Worm (Caenorhabditis elegans): ENCODE data around the gene ZC449.4.
A peak's percentile ranks its signal among the peaks of the same experiment; 100 is the strongest.

Gene ZC449.4

DNA sequence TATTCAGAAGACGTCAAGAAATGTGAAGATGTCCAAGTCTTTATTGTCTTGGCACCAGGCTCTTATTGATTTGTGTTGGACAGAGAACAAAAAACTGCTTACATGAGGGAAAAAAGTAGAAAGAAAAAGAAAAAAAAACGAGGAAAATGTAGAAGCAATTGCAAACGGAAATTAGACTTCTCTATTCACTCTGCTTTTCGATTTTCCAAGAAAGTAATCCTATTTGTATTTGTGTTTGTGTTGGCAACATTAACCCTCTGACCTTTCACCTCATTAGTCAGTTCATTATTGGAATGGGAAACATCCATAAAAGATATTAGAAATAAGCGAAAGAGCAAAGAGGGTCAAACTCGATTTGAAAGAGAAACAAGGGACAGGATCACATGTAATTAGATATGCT is 2.0 kb downstream of the ZC449.4 start:
- TF ChIP-seq ztf-11 (tag; optimal IDR thresholded peaks at IDR 0.05) (no peak), ces-1 (GFP tag; optimal IDR thresholded peaks at IDR 0.05) (peak; percentile 99)

DNA sequence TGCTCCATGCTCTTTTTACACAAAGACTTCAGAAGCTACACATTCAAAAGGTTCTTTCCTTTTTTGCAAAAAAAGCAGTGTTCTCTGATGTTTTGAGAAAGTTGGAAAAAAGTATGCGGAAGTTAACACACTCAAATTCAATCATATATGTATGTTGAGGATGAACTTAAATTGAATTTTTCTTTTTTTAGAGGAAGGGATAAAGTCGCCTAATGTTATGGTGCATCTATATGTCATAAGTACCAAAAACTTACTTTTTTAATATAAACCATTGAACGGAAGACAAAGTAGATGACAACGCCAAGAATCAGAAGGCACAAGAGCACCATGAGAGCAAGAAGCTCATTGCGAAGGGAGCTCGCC is 5.2 kb downstream of the ZC449.4 start:
- TF ChIP-seq nhr-28 (tag; optimal IDR thresholded peaks at IDR 0.05) (no peak), ztf-11 (tag; optimal IDR thresholded peaks at IDR 0.05) (no peak), drap-1 (GFP tag; optimal IDR thresholded peaks at IDR 0.05) (no peak), elt-1 (tag; optimal IDR thresholded peaks at IDR 0.05; ENCODE audit: borderline replicate concordance, insufficient read depth) (no peak), sem-2 (GFP tag; optimal IDR thresholded peaks at IDR 0.05) (no peak), flh-1 (GFP tag; optimal IDR thresholded peaks at IDR 0.05) (no peak), nhr-76 (tag; optimal IDR thresholded peaks at IDR 0.05) (no peak), nhr-12 (tag; optimal IDR thresholded peaks at IDR 0.05) (no peak), unc-39 (tag; optimal IDR thresholded peaks at IDR 0.05) (no peak), cnd-1 (tag; optimal IDR thresholded peaks at IDR 0.05) (no peak)

DNA sequence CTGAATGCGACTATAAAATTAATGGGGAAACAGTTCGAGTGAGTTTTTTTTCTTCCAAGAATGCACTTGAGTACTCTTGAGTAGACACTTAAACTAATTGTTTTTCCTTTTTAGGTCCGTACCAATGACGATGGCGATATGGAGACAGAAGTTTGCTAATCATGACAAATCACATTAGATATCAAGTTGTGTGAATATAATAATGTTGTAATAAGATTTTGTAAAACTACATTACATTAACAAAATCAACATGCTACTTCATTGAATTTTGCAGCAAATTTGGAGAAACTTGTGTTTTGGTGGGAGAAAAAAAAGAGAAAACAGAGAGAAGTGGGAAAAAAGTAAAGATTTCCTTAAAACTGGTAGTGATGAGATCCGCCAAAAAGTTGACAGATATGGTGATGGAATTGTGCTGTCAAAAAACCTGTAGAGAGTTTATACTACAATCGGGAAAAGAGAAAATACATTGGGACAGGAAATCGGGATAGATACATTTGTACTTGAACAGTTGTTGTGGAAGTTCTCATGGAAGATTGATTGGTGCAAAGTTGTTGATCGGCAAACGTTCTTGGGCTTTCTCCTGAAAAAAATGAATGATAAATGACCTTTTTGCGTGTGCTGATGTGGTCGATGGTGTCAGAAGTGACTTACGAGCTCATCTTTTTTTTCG is 5.7 kb downstream of the ZC449.4 start:
- TF ChIP-seq sem-2 (GFP tag; optimal IDR thresholded peaks at IDR 0.05) (no peak), ces-1 (GFP tag; optimal IDR thresholded peaks at IDR 0.05) (peak; percentile 73), hlh-1 (tag; optimal IDR thresholded peaks at IDR 0.05) (peak; percentile 44)

DNA sequence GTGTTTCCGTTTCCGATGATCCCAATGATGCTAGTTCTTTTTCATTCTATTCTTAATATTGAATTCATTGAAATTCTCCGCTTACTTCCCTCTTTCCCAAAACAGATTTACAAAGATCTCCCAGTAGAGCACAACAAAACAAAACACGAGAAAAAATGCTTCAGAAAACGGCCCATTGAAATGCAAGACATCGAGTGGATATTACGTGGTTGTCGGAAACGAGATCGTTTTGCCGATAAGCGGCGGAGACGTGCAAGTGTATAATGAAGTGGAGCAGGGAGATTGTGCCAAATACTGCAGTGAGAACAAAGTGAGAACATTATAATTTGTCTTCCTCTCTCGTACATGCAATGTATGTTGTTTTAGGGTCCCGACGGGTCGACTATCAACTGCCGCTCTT is 7.3 kb downstream of the ZC449.4 start:
- TF ChIP-seq hlh-1 (tag; optimal IDR thresholded peaks at IDR 0.05) (no peak), ceh-83 (GFP tag; optimal IDR thresholded peaks at IDR 0.05) (no peak), lin-13 (tag; optimal IDR thresholded peaks at IDR 0.05) (no peak), nhr-237 (tag; optimal IDR thresholded peaks at IDR 0.05) (no peak), nhr-12 (tag; optimal IDR thresholded peaks at IDR 0.05) (no peak), bed-3 (GFP tag; optimal IDR thresholded peaks at IDR 0.05) (no peak), sem-2 (GFP tag; optimal IDR thresholded peaks at IDR 0.05) (no peak), lsy-2 (tag; optimal IDR thresholded peaks at IDR 0.05) (no peak), cnd-1 (tag; optimal IDR thresholded peaks at IDR 0.05) (no peak)

DNA sequence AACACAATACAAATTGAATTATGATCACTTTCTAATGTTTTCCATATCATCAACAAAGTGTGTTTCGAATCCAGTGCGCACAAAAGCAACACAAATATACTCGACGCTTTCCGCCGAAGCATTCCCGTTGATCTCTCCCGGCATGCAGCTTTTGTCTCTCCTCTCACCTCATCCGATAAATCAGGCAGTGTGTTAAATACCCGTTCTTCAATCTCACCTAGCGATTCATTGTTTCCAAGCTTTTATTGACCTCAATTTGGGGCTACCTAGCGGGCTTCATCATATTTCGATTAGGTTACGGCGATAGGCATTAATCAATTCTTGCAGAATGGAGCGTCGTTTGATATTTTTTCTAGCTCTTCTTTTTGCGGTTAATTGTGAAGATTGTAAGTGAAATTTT is 9.5 kb downstream of the ZC449.4 start, which contains the start of gene ZC449.1:
Gene ZC449.1, plus strand, starts transcription at position 121 of the 400 bp plus-strand sequence.
- TF ChIP-seq ham-2 (GFP tag; optimal IDR thresholded peaks at IDR 0.05) (peak; percentile 51), blmp-1 (tag; optimal IDR thresholded peaks at IDR 0.05) (no peak), nhr-237 (tag; optimal IDR thresholded peaks at IDR 0.05) (no peak)

DNA sequence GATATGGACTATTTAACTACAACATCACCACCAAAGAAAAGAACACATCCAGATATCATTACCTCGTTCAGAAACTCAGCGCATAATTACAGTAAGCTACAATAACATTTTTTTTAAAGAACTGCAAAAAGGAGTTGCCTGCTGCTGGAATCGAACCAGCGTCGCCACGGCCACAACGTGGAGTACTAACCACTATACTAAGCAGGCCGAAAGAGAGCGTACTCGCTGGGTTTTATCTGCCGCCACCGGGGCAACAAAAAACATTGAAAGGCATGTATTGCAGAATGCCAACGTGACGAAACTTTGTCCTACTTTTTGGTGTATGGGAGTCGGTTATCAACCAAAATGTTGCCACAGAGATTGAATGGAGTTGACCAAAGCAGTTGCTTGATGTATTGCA is 11.1 kb downstream of the ZC449.4 start:
- TF ChIP-seq hlh-1 (tag; optimal IDR thresholded peaks at IDR 0.05) (no peak), ceh-43 (GFP tag; optimal IDR thresholded peaks at IDR 0.05) (peak; percentile 42), lin-32 (GFP tag; optimal IDR thresholded peaks at IDR 0.05) (peak; percentile 26), unc-120 (tag; optimal IDR thresholded peaks at IDR 0.05; ENCODE audit: poor library complexity, severe bottlenecking) (peak; percentile 36), sem-2 (GFP tag; optimal IDR thresholded peaks at IDR 0.05) (peak; percentile 67), M03D4.4 (tag; optimal IDR thresholded peaks at IDR 0.05) (peak; percentile 80), pha-4 (tag; optimal IDR thresholded peaks at IDR 0.05) (no peak), unc-39 (tag; optimal IDR thresholded peaks at IDR 0.05) (no peak), ceh-83 (GFP tag; optimal IDR thresholded peaks at IDR 0.05) (peak; percentile 77), bed-3 (GFP tag; optimal IDR thresholded peaks at IDR 0.05) (peak; percentile 28), ham-2 (GFP tag; optimal IDR thresholded peaks at IDR 0.05) (peak; percentile 36), tbx-8 (GFP tag; optimal IDR thresholded peaks at IDR 0.05) (peak; percentile 60), cnd-1 (tag; optimal IDR thresholded peaks at IDR 0.05) (peak; percentile 72), sptf-1 (tag; optimal IDR thresholded peaks at IDR 0.05) (peak; percentile 84), lsy-2 (tag; optimal IDR thresholded peaks at IDR 0.05) (no peak), mls-2 (tag; optimal IDR thresholded peaks at IDR 0.05) (peak; percentile 58), drap-1 (GFP tag; optimal IDR thresholded peaks at IDR 0.05) (peak; percentile 67)

DNA sequence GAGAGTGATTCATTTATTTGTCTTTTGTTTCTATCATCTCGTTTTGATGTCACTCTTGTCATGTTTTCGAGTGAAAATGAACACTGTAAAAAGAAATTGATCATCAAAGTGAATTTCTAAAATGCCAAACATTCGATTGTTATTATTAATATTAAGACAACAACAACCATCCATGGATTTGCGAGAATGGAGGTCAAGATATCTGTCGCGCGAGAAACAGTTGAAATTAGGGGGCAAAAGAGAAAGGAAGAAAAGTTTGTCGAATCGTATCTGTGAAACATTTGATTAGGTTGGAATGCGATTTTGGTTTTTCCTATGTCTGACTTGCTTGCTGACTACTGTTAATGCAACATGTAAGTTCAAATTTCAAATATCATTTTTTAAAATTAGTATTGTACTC is 12.8 kb downstream of the ZC449.4 start, which contains the start of gene ZC449.2:
Gene ZC449.2, plus strand, starts transcription at position 290 of the 400 bp plus-strand sequence.
- TF ChIP-seq sem-2 (GFP tag; optimal IDR thresholded peaks at IDR 0.05) (no peak), nhr-2 (tag; optimal IDR thresholded peaks at IDR 0.05) (no peak), lin-32 (GFP tag; optimal IDR thresholded peaks at IDR 0.05) (no peak), unc-120 (tag; optimal IDR thresholded peaks at IDR 0.05; ENCODE audit: poor library complexity, severe bottlenecking) (no peak), nhr-76 (tag; optimal IDR thresholded peaks at IDR 0.05) (no peak), tbx-8 (GFP tag; optimal IDR thresholded peaks at IDR 0.05) (no peak), ztf-11 (tag; optimal IDR thresholded peaks at IDR 0.05) (no peak), snpc-4 (tag; optimal IDR thresholded peaks at IDR 0.05) (no peak), pha-4 (tag; optimal IDR thresholded peaks at IDR 0.05) (no peak), lsy-2 (tag; optimal IDR thresholded peaks at IDR 0.05) (no peak), ceh-39 (tag; optimal IDR thresholded peaks at IDR 0.05) (no peak), zip-8 (tag; optimal IDR thresholded peaks at IDR 0.05) (no peak), ceh-43 (GFP tag; optimal IDR thresholded peaks at IDR 0.05) (no peak), ces-1 (GFP tag; optimal IDR thresholded peaks at IDR 0.05) (no peak)

Measured in whole organism, mixed stage, embryonic.